Fruit fly (Drosophila melanogaster): ENCODE results near the gene CG5934.

CG5934 gene

dm6 chr3R:27244742-27245400 is 28.6 kb upstream of the CG5934 start, which contains the start of gene CG18766 (continued):
- TF ChIP-seq CG16779 (tag; optimal IDR thresholded peaks at IDR 0.05) (no peak), esn (GFP tag; optimal IDR thresholded peaks at IDR 0.05) (peak; percentile 18), Ets96B (tag; optimal IDR thresholded peaks at IDR 0.05) (no peak), acj6 (GFP tag; optimal IDR thresholded peaks at IDR 0.05) (no peak), fd59A (GFP tag; optimal IDR thresholded peaks at IDR 0.05) (no peak), Eip93F (GFP tag; optimal IDR thresholded peaks at IDR 0.05) (peak; percentile 66), Eip75B (GFP tag; optimal IDR thresholded peaks at IDR 0.05) (peak; percentile 9), CG1621 (tag; optimal IDR thresholded peaks at IDR 0.05) (peak; percentile 13), OdsH (GFP tag; optimal IDR thresholded peaks at IDR 0.05) (no peak), dsx (GFP tag; optimal IDR thresholded peaks at IDR 0.05; ENCODE audit: poor library complexity, severe bottlenecking) (no peak), CG34406 (GFP tag; optimal IDR thresholded peaks at IDR 0.05) (no peak), fkh (GFP tag; optimal IDR thresholded peaks at IDR 0.05) (peak; percentile 77), topi (GFP tag; optimal IDR thresholded peaks at IDR 0.05) (peak; percentile 27), CG6854 (GFP tag; optimal IDR thresholded peaks at IDR 0.05) (peak; percentile 58), CG3032 (tag; optimal IDR thresholded peaks at IDR 0.05) (no peak), CG15336 (GFP tag; IDR thresholded peaks at IDR 0.05) (no peak), CG8632 (GFP tag; optimal IDR thresholded peaks at IDR 0.05) (no peak), Gug (GFP tag; IDR thresholded peaks at IDR 0.05) (no peak), Sox15 (GFP tag; optimal IDR thresholded peaks at IDR 0.05) (no peak), CG6163 (GFP tag; IDR thresholded peaks at IDR 0.05) (0 out of 3 replicates have a peak, but pooled peaks have one; percentile 46), Sox102F (GFP tag; optimal IDR thresholded peaks at IDR 0.05) (no peak), CG6808 (GFP tag; optimal IDR thresholded peaks at IDR 0.05) (no peak), fd85E (GFP tag; optimal IDR thresholded peaks at IDR 0.05) (no peak), Sox14 (GFP tag; optimal IDR thresholded peaks at IDR 0.05) (peak; percentile 36), Ets21C (GFP tag; optimal IDR thresholded peaks at IDR 0.05) (no peak), CG9139 (GFP tag; optimal IDR thresholded peaks at IDR 0.05) (peak; percentile 61), CG10669 (GFP tag; optimal IDR thresholded peaks at IDR 0.05) (no peak), cyc (GFP tag; optimal IDR thresholded peaks at IDR 0.05) (no peak), CG31627 (GFP tag; optimal IDR thresholded peaks at IDR 0.05) (peak; percentile 16), Hr39 (GFP tag; optimal IDR thresholded peaks at IDR 0.05) (no peak), Hr38 (GFP tag; optimal IDR thresholded peaks at IDR 0.05) (no peak), dac (GFP tag; optimal IDR thresholded peaks at IDR 0.05) (no peak), pdm3 (GFP tag; optimal IDR thresholded peaks at IDR 0.05) (no peak), CG6792 (GFP tag; optimal IDR thresholded peaks at IDR 0.05) (no peak), CG10631 (GFP tag; optimal IDR thresholded peaks at IDR 0.05) (no peak), CG8119 (GFP tag; IDR thresholded peaks at IDR 0.05) (no peak), CG3919 (GFP tag; optimal IDR thresholded peaks at IDR 0.05) (peak; percentile 27), salr (GFP tag; optimal IDR thresholded peaks at IDR 0.05) (no peak), vri (GFP tag; optimal IDR thresholded peaks at IDR 0.05) (peak; percentile 39)

dm6 chr3R:27245401-27245757 is 28.1 kb upstream of the CG5934 start:
- TF ChIP-seq CG11902 (GFP tag; optimal IDR thresholded peaks at IDR 0.05) (no peak), dsx (GFP tag; optimal IDR thresholded peaks at IDR 0.05; ENCODE audit: poor library complexity, severe bottlenecking) (peak; percentile 68)

dm6 chr3R:27246264-27246663 is 27.2 kb upstream of the CG5934 start:
- TF ChIP-seq lz (GFP tag; optimal IDR thresholded peaks at IDR 0.05) (no peak), CG4318 (GFP tag; optimal IDR thresholded peaks at IDR 0.05) (no peak), CG1621 (tag; optimal IDR thresholded peaks at IDR 0.05) (no peak), spab (GFP tag; optimal IDR thresholded peaks at IDR 0.05) (peak; percentile 56), CG3032 (tag; optimal IDR thresholded peaks at IDR 0.05) (peak; percentile 82), dsx (GFP tag; optimal IDR thresholded peaks at IDR 0.05; ENCODE audit: poor library complexity, severe bottlenecking) (peak; percentile 87), eg (GFP tag; IDR thresholded peaks at IDR 0.05) (peak; percentile 73), CG6163 (GFP tag; IDR thresholded peaks at IDR 0.05) (peak; percentile 48; the same call in 1 of the 3 replicates), Sox14 (GFP tag; optimal IDR thresholded peaks at IDR 0.05) (no peak), Sox15 (GFP tag; optimal IDR thresholded peaks at IDR 0.05) (no peak), CG11762 (GFP tag; optimal IDR thresholded peaks at IDR 0.05; ENCODE audit: insufficient read depth) (peak; percentile 39), fd85E (GFP tag; optimal IDR thresholded peaks at IDR 0.05) (no peak), CG16779 (tag; optimal IDR thresholded peaks at IDR 0.05) (peak; percentile 15), Eip93F (GFP tag; optimal IDR thresholded peaks at IDR 0.05) (no peak), Hr4 (GFP tag; optimal IDR thresholded peaks at IDR 0.05) (peak; percentile 44), CG31627 (GFP tag; optimal IDR thresholded peaks at IDR 0.05) (no peak), pdm3 (GFP tag; optimal IDR thresholded peaks at IDR 0.05) (peak; percentile 40), CG7368 (GFP tag; optimal IDR thresholded peaks at IDR 0.05) (peak; percentile 15), CG11294 (GFP tag; IDR thresholded peaks at IDR 0.05) (peak; percentile 12; the same call in 1 of the 2 replicates)

All from whole organism, prepupa.